Worm (Caenorhabditis elegans): ENCODE results near the gene haf-2.

The haf-2 gene

ce11 chrII:7340703-7341102 is 15.5 kb downstream of the haf-2 start:
- no peak for TF ChIP-seq ztf-11 (tag; optimal IDR thresholded peaks at IDR 0.05)
- TF ChIP-seq nhr-11 (tag; optimal IDR thresholded peaks at IDR 0.05): no peak
- TF ChIP-seq nhr-6 (tag; optimal IDR thresholded peaks at IDR 0.05): no peak
- no peak for TF ChIP-seq lsy-2 (tag; optimal IDR thresholded peaks at IDR 0.05)
- TF ChIP-seq nhr-25 (tag; optimal IDR thresholded peaks at IDR 0.05): no peak
- no peak for TF ChIP-seq mab-5 (tag; optimal IDR thresholded peaks at IDR 0.05)
- no peak for TF ChIP-seq C34F6.9 (tag; optimal IDR thresholded peaks at IDR 0.05)
- TF ChIP-seq nhr-12 (tag; optimal IDR thresholded peaks at IDR 0.05): no peak
- TF ChIP-seq nhr-23 (tag; optimal IDR thresholded peaks at IDR 0.05): no peak
- no peak for TF ChIP-seq ztf-1 (GFP tag; conservative IDR thresholded peaks at IDR 0.05)
- no peak for TF ChIP-seq zag-1 (tag; optimal IDR thresholded peaks at IDR 0.05)
- TF ChIP-seq dmd-4 (tag; optimal IDR thresholded peaks at IDR 0.05): no peak
- TF ChIP-seq sma-9 (GFP tag; optimal IDR thresholded peaks at IDR 0.05): no peak
- TF ChIP-seq sma-9 (tag; optimal IDR thresholded peaks at IDR 0.05): no peak
- TF ChIP-seq nhr-21 (tag; optimal IDR thresholded peaks at IDR 0.05): no peak
- TF ChIP-seq elt-3 (tag; optimal IDR thresholded peaks at IDR 0.05): no peak

- TF ChIP-seq gmeb-1 (tag; optimal IDR thresholded peaks at IDR 0.05) (no peak), nhr-12 (tag; optimal IDR thresholded peaks at IDR 0.05) (no peak), crh-2 (tag; optimal IDR thresholded peaks at IDR 0.05) (peak; percentile 65), nhr-129 (tag; optimal IDR thresholded peaks at IDR 0.05) (peak; percentile 67), egl-27 (tag; optimal IDR thresholded peaks at IDR 0.05) (peak; percentile 4), nhr-25 (tag; optimal IDR thresholded peaks at IDR 0.05) (peak; percentile 34), mab-5 (tag; optimal IDR thresholded peaks at IDR 0.05) (no peak), lsy-2 (tag; optimal IDR thresholded peaks at IDR 0.05) (peak in 1 of 2 experiments; percentile 56), sma-9 (GFP tag; optimal IDR thresholded peaks at IDR 0.05) (peak; percentile 88), sma-9 (tag; optimal IDR thresholded peaks at IDR 0.05) (no peak), mdl-1 (tag; optimal IDR thresholded peaks at IDR 0.05) (peak in 1 of 2 experiments; percentile 16), mbf-1 (tag; optimal IDR thresholded peaks at IDR 0.05) (no peak), peb-1 (tag; optimal IDR thresholded peaks at IDR 0.05) (no peak), sem-4 (tag; optimal IDR thresholded peaks at IDR 0.05) (peak; percentile 37), blmp-1 (tag; optimal IDR thresholded peaks at IDR 0.05; ENCODE audit: insufficient read depth) (peak; percentile 84), ztf-4 (tag; optimal IDR thresholded peaks at IDR 0.05) (peak; percentile 49), unc-39 (tag; optimal IDR thresholded peaks at IDR 0.05) (no peak), elt-1 (tag; optimal IDR thresholded peaks at IDR 0.05) (no peak), nhr-6 (tag; optimal IDR thresholded peaks at IDR 0.05) (peak; percentile 70), ceh-82 (tag; optimal IDR thresholded peaks at IDR 0.05) (no peak), sma-3 (GFP tag; optimal IDR thresholded peaks at IDR 0.05) (peak; percentile 16), R02D3.7 (tag; optimal IDR thresholded peaks at IDR 0.05) (no peak)
Observed at ce11 chrII:7338995-7339394, 17.2 kb downstream of the haf-2 start, which contains the start of gene nhr-21. Gene nhr-21, plus strand, starts transcription at chrII:7339229.

- TF ChIP-seq dmd-4 (tag; optimal IDR thresholded peaks at IDR 0.05): no peak
- TF ChIP-seq fos-1 (tag; optimal IDR thresholded peaks at IDR 0.05): peak; percentile 75
- TF ChIP-seq gmeb-1 (tag; optimal IDR thresholded peaks at IDR 0.05): peak; percentile 59
- no peak for TF ChIP-seq skn-1 (tag; optimal IDR thresholded peaks at IDR 0.05)
- no peak for TF ChIP-seq ceh-16 (tag; optimal IDR thresholded peaks at IDR 0.05)
- peak; percentile 75 for TF ChIP-seq egl-27 (tag; optimal IDR thresholded peaks at IDR 0.05)
- TF ChIP-seq unc-62 (GFP tag; optimal IDR thresholded peaks at IDR 0.05): peak; percentile 7
- TF ChIP-seq blmp-1 (tag; optimal IDR thresholded peaks at IDR 0.05; ENCODE audit: insufficient read depth): peak; percentile 90
- peak; percentile 73 for TF ChIP-seq unc-55 (GFP tag; optimal IDR thresholded peaks at IDR 0.05)
- no peak for TF ChIP-seq ztf-11 (tag; optimal IDR thresholded peaks at IDR 0.05)
- no peak for TF ChIP-seq zag-1 (tag; optimal IDR thresholded peaks at IDR 0.05)
- peak; percentile 55 for TF ChIP-seq lin-13 (GFP tag; optimal IDR thresholded peaks at IDR 0.05)
- TF ChIP-seq nhr-10 (tag; optimal IDR thresholded peaks at IDR 0.05): no peak
- peak; percentile 95 for TF ChIP-seq nhr-25 (tag; optimal IDR thresholded peaks at IDR 0.05)
- TF ChIP-seq peb-1 (tag; optimal IDR thresholded peaks at IDR 0.05): no peak
- peak; percentile 77 for TF ChIP-seq sem-4 (tag; optimal IDR thresholded peaks at IDR 0.05)
- TF ChIP-seq sma-9 (GFP tag; optimal IDR thresholded peaks at IDR 0.05): peak; percentile 97
- no peak for TF ChIP-seq sma-9 (tag; optimal IDR thresholded peaks at IDR 0.05)
- TF ChIP-seq nhr-77 (tag; optimal IDR thresholded peaks at IDR 0.05): no peak
- peak; percentile 40 for TF ChIP-seq nhr-6 (tag; optimal IDR thresholded peaks at IDR 0.05)
- no peak for TF ChIP-seq nhr-23 (tag; optimal IDR thresholded peaks at IDR 0.05)
- TF ChIP-seq C34F6.9 (tag; optimal IDR thresholded peaks at IDR 0.05): peak; percentile 70
- no peak for TF ChIP-seq nhr-21 (tag; optimal IDR thresholded peaks at IDR 0.05)
- no peak for TF ChIP-seq nhr-237 (tag; optimal IDR thresholded peaks at IDR 0.05)
- peak; percentile 73 to 87 for TF ChIP-seq mdl-1 (tag; optimal IDR thresholded peaks at IDR 0.05)
- no peak for TF ChIP-seq nhr-11 (tag; optimal IDR thresholded peaks at IDR 0.05)
- peak; percentile 34 for TF ChIP-seq snpc-4 (tag; optimal IDR thresholded peaks at IDR 0.05)
- TF ChIP-seq crh-2 (tag; optimal IDR thresholded peaks at IDR 0.05): peak; percentile 94
- peak; percentile 72 for TF ChIP-seq ztf-4 (tag; optimal IDR thresholded peaks at IDR 0.05)
- TF ChIP-seq lin-39 (tag; optimal IDR thresholded peaks at IDR 0.05): no peak
- TF ChIP-seq sma-3 (GFP tag; optimal IDR thresholded peaks at IDR 0.05): peak; percentile 92
- TF ChIP-seq nhr-129 (tag; optimal IDR thresholded peaks at IDR 0.05): peak; percentile 79
- TF ChIP-seq R02D3.7 (tag; optimal IDR thresholded peaks at IDR 0.05): no peak
- TF ChIP-seq mab-5 (tag; optimal IDR thresholded peaks at IDR 0.05): no peak
- TF ChIP-seq ama-1 (optimal IDR thresholded peaks at IDR 0.05): no peak
- peak in 1 of 2 experiments; percentile 72 for TF ChIP-seq lsy-2 (tag; optimal IDR thresholded peaks at IDR 0.05)
- TF ChIP-seq aly-2 (tag; optimal IDR thresholded peaks at IDR 0.05): no peak
- TF ChIP-seq Y55F3AM.14 (GFP tag; optimal IDR thresholded peaks at IDR 0.05): peak; percentile 50
- peak; percentile 84 for TF ChIP-seq F13H6.1 (tag; optimal IDR thresholded peaks at IDR 0.05)
- peak; percentile 15 for TF ChIP-seq nhr-12 (tag; optimal IDR thresholded peaks at IDR 0.05)
Observed at ce11 chrII:7337469-7337893, 18.7 kb downstream of the haf-2 start.
